Fruit fly (Drosophila melanogaster): ENCODE data around the gene Osi17.

Gene Osi17

DNA sequence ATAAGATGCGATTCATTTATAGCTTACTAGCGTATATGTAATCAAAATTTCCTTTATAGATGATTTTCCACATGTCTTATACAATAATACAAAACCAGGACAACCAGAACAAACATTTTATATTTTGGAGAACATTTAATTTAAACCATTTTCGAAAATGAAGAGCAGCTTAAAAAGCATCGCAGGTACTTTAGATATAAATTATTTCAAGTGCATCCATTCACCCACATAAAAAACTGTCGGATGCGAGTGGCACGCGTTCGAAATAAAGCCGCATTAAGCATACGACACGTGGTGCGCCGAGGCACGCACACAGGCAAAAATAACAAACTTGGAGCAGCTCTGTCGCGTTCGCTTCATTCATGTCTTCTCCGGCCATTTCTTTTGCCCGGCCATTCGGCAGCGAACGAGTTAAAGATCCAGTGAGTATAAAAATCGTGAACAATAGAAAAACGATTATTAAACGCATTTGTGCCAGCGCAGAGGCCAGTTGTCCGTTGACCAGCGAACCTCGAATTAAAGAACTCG lies 23.4 kb downstream of the Osi17 start, which contains the start of gene Osi19:
Gene Osi19 (plus strand): TSS at position 457 of the 528 bp plus-strand sequence.
- no peak for TF ChIP-seq kay (GFP tag; ENCODE audit: borderline replicate concordance)

DNA sequence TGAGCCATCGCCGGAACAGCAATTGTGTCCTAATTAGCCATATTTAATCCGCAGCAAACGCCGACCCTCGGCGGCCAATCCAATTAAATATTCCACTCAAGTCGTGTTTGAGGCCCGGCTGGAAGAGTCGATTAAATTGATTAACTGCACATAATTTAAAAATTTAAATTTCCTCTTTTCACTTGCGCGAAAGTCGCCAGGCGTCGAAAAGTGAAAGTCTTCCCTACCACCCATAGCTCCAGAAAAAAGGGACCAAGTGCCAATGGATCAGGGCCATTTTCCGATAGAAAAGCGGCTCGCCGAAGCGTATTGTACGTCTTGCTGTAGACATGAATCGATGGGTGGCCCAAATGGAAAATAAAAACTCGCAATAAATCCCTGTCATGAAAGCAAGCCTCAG lies 25.8 kb downstream of the Osi17 start:
- TF ChIP-seq CG33017 (tag; optimal IDR thresholded peaks at IDR 0.05), result no peak
- no peak for TF ChIP-seq Hr96 (GFP tag; optimal IDR thresholded peaks at IDR 0.05)
- no peak for TF ChIP-seq CG1620 (GFP tag; optimal IDR thresholded peaks at IDR 0.05)
- no peak for TF ChIP-seq tj (GFP tag; optimal IDR thresholded peaks at IDR 0.05)
- TF ChIP-seq CG7101 (tag; optimal IDR thresholded peaks at IDR 0.05), result no peak
- no peak for TF ChIP-seq Crg-1 (GFP tag; optimal IDR thresholded peaks at IDR 0.05)
- TF ChIP-seq CG11617 (GFP tag; optimal IDR thresholded peaks at IDR 0.05), result no peak
- no peak for TF ChIP-seq CG5204 (GFP tag; optimal IDR thresholded peaks at IDR 0.05)
- TF ChIP-seq cnc (optimal IDR thresholded peaks at IDR 0.05), result no peak
- TF ChIP-seq ovo (GFP tag; optimal IDR thresholded peaks at IDR 0.05), result no peak
- TF ChIP-seq toe (GFP tag; optimal IDR thresholded peaks at IDR 0.05), result no peak
- no peak for TF ChIP-seq CG7045 (GFP tag; optimal IDR thresholded peaks at IDR 0.05)
- no peak for TF ChIP-seq Clk (GFP tag; optimal IDR thresholded peaks at IDR 0.05)

- TF ChIP-seq Mnt (GFP tag; optimal IDR thresholded peaks at IDR 0.05) (no peak), CG7045 (GFP tag; optimal IDR thresholded peaks at IDR 0.05) (no peak), CG5204 (GFP tag; optimal IDR thresholded peaks at IDR 0.05) (no peak), pad (GFP tag; optimal IDR thresholded peaks at IDR 0.05) (no peak), cnc (optimal IDR thresholded peaks at IDR 0.05) (no peak), toe (GFP tag; optimal IDR thresholded peaks at IDR 0.05) (no peak), CG14711 (tag; optimal IDR thresholded peaks at IDR 0.05) (no peak), cic (GFP tag; optimal IDR thresholded peaks at IDR 0.05) (no peak), Clk (GFP tag; optimal IDR thresholded peaks at IDR 0.05) (no peak), tj (GFP tag; optimal IDR thresholded peaks at IDR 0.05) (no peak), kay (GFP tag; ENCODE audit: borderline replicate concordance) (no peak), CG11617 (GFP tag; optimal IDR thresholded peaks at IDR 0.05) (no peak)
These were observed 28.2 kb downstream of the Osi17 start, which contains the start of gene Osi20 for dm6 chr3R:6339795-6340194. Gene Osi20, plus strand, starts transcription at chr3R:6340095.

DNA sequence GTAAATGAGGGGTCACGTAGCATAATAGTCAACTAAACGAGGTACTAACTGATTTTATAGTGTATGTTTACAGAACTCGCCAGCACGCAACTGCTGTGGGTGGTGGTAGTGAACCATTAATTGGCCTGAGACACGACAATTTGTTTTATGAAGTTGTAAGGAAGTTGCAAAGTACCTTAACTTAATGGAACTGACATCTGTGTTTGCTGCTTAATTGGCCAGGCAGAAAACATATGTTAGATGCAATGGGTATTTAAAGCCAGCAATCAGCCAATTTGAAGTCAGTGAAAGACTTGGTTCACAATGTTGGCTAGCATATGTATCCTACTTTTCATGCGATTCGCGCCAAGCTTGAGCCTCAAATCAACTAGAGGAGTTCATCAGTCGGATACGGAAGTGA lies 30.1 kb downstream of the Osi17 start, which contains the start of gene CG17917:
Gene CG17917 (plus strand): TSS at position 301 of the 400 bp plus-strand sequence.
- TF ChIP-seq tj (GFP tag; optimal IDR thresholded peaks at IDR 0.05) (no peak), CG5204 (GFP tag; optimal IDR thresholded peaks at IDR 0.05) (no peak), pad (GFP tag; optimal IDR thresholded peaks at IDR 0.05) (no peak), CG7045 (GFP tag; optimal IDR thresholded peaks at IDR 0.05) (no peak), bab1 (GFP tag; optimal IDR thresholded peaks at IDR 0.05) (no peak), Clk (GFP tag; optimal IDR thresholded peaks at IDR 0.05) (no peak), Crg-1 (GFP tag; optimal IDR thresholded peaks at IDR 0.05) (no peak), CG33017 (tag; optimal IDR thresholded peaks at IDR 0.05) (no peak), Mnt (GFP tag; optimal IDR thresholded peaks at IDR 0.05) (no peak), CG1620 (GFP tag; optimal IDR thresholded peaks at IDR 0.05) (no peak)

DNA sequence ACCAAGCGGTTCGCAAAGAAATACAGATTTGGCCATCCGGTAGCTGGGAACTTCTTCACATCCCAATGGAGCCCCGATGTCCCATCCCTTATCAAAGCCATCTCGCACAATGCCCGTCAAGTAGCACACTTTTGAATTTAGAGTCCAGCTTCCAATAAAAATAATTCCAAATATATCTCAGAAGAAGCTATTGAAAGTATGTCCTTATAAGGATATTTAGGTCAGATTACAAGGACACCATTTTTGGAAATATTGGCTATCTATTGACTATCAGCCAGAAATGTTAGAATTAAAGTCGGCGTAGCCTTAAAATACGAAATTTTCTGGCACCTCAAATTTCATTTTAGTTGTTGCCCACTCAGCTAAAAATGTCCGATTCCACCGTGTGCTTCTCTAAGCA lies 31.1 kb downstream of the Osi17 start, which contains the start of gene CG10298:
Gene CG10298 (plus strand): TSS at position 301 of the 400 bp plus-strand sequence.
- no peak for TF ChIP-seq CG12768 (GFP tag; optimal IDR thresholded peaks at IDR 0.05)
- no peak for TF ChIP-seq Hr96 (GFP tag; optimal IDR thresholded peaks at IDR 0.05)
- TF ChIP-seq CG11617 (GFP tag; optimal IDR thresholded peaks at IDR 0.05), result no peak
- no peak for TF ChIP-seq CG33017 (tag; optimal IDR thresholded peaks at IDR 0.05)
- no peak for TF ChIP-seq cnc (optimal IDR thresholded peaks at IDR 0.05)
- no peak for TF ChIP-seq kay (GFP tag; ENCODE audit: borderline replicate concordance)
- TF ChIP-seq CG7045 (GFP tag; optimal IDR thresholded peaks at IDR 0.05), result no peak
- TF ChIP-seq tj (GFP tag; optimal IDR thresholded peaks at IDR 0.05), result no peak
- TF ChIP-seq CG1620 (GFP tag; optimal IDR thresholded peaks at IDR 0.05), result no peak
- no peak for TF ChIP-seq toe (GFP tag; optimal IDR thresholded peaks at IDR 0.05)
- TF ChIP-seq ovo (GFP tag; optimal IDR thresholded peaks at IDR 0.05), result no peak
- TF ChIP-seq pad (GFP tag; optimal IDR thresholded peaks at IDR 0.05), result no peak
- no peak for TF ChIP-seq Mnt (GFP tag; optimal IDR thresholded peaks at IDR 0.05)
- no peak for TF ChIP-seq Crg-1 (GFP tag; optimal IDR thresholded peaks at IDR 0.05)
- no peak for TF ChIP-seq bab1 (GFP tag; optimal IDR thresholded peaks at IDR 0.05)
- no peak for TF ChIP-seq CG7101 (tag; optimal IDR thresholded peaks at IDR 0.05)

DNA sequence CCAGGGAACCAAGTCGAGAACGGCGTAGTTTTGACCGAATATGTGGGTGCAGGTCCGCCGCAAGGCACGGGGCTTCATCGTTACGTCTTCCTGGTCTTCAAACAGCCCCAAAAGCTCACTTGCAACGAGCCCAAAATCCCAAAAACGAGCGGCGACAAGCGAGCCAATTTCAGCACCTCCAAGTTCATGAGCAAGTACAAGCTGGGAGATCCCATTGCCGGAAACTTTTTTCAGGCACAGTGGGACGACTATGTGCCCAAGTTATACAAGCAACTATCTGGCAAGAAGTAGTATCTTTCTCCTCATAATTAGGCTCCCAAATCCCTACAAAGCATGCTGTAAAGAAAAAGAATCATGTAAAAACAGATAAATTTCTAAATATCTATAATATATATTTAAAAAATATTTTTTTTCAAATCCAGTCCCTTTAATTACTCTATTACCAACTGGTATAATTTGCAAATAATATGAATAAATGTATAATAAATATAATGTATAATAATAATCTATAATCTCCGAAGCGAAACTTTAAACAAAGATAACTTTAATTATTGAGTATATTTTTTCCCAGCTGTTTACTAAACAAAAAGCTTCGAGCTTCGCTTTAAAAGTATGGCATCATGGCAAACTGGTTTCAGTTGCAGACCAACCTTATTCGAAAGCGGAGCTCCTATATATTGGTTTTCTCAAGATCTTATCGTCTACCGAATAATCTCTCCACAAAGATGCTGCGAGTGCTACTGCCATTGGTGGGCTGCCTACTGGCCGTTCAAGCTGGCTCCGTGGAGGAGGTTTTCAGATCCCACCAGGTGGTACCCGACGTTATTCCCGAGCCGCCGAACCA lies 32.0 kb downstream of the Osi17 start, which contains the start of gene CG17919:
Gene CG17919 (plus strand): TSS at position 634 of the 844 bp plus-strand sequence.
- TF ChIP-seq Crg-1 (GFP tag; optimal IDR thresholded peaks at IDR 0.05) (no peak), kay (GFP tag; ENCODE audit: borderline replicate concordance) (no peak), CG12768 (GFP tag; optimal IDR thresholded peaks at IDR 0.05) (no peak), Mnt (GFP tag; optimal IDR thresholded peaks at IDR 0.05) (no peak), CG33017 (tag; optimal IDR thresholded peaks at IDR 0.05) (no peak), cic (GFP tag; optimal IDR thresholded peaks at IDR 0.05) (no peak), CG11617 (GFP tag; optimal IDR thresholded peaks at IDR 0.05) (no peak), pad (GFP tag; optimal IDR thresholded peaks at IDR 0.05) (no peak)

Data from whole organism, adult.